Fruit fly (Drosophila melanogaster) Kc167 (cell line): ENCODE results near the gene Acp63F.

ENCODE experiments used
- Myc ChIP-seq: fragments of >200 bp; optimal IDR thresholded peaks from 2 replicates; lab custom pipeline; 2017; ENCODE audit warnings: missing external identifiers
- Sin3A ChIP-seq: fragments of >200 bp; optimal IDR thresholded peaks from 2 replicates; lab custom pipeline; 2018; ENCODE audit warnings: missing external identifiers
- h ChIP-seq: fragments of >200 bp; optimal IDR thresholded peaks from 3 replicates; lab custom pipeline; 2018; ENCODE audit warnings: missing external identifiers
- insv ChIP-seq: fragments of >200 bp; optimal IDR thresholded peaks from 3 replicates; lab custom pipeline; 2018; ENCODE audit warnings: missing external identifiers
- psq ChIP-seq: fragments of >200 bp; optimal IDR thresholded peaks from 2 replicates; lab custom pipeline; 2017; ENCODE audit warnings: missing external identifiers
- ttk ChIP-seq: sonication (Bioruptor generic); optimal IDR thresholded peaks from 2 replicates; lab custom pipeline; 2017; ENCODE audit warnings: missing external identifiers

Acp63F gene

dm6 chr3L:3816254-3816653, at the start of gene Acp63F:
Acp63F (minus strand) TSS chr3L:3816354.
- TF ChIP-seq h (lab: Kevin White, UChicago) (no peak), Myc (lab: Kevin White, UChicago) (no peak), Sin3A (no peak), psq (lab: Kevin White, UChicago) (no peak), insv (lab: Kevin White, UChicago) (no peak), ttk (lab: Kevin White, UChicago) (no peak)

- TF ChIP-seq Myc (lab: Kevin White, UChicago) = no peak
- no peak for TF ChIP-seq h (lab: Kevin White, UChicago)
- no peak for TF ChIP-seq Sin3A
- no peak for TF ChIP-seq psq (lab: Kevin White, UChicago)
- no peak for TF ChIP-seq ttk (lab: Kevin White, UChicago)
Observed at dm6 chr3L:3865290-3865891, 49.2 kb upstream of the Acp63F start.

- TF ChIP-seq psq (lab: Kevin White, UChicago) (no peak), h (lab: Kevin White, UChicago) (no peak), Sin3A (no peak), insv (lab: Kevin White, UChicago) (no peak), Myc (lab: Kevin White, UChicago) (no peak), ttk (lab: Kevin White, UChicago) (no peak)
Observed at dm6 chr3L:3863462-3863861, 47.3 kb upstream of the Acp63F start.

dm6 chr3L:3862504-3863380, 46.6 kb upstream of the Acp63F start:
- TF ChIP-seq insv (lab: Kevin White, UChicago) (no peak), ttk (lab: Kevin White, UChicago) (no peak), psq (lab: Kevin White, UChicago) (no peak), h (lab: Kevin White, UChicago) (no peak), Sin3A (no peak), Myc (lab: Kevin White, UChicago) (no peak)

- TF ChIP-seq Sin3A = no peak
- no peak for TF ChIP-seq ttk (lab: Kevin White, UChicago)
- no peak for TF ChIP-seq insv (lab: Kevin White, UChicago)
- TF ChIP-seq h (lab: Kevin White, UChicago) = no peak
- TF ChIP-seq psq (lab: Kevin White, UChicago) = no peak
- no peak for TF ChIP-seq Myc (lab: Kevin White, UChicago)
Observed at dm6 chr3L:3856004-3856403, 39.9 kb upstream of the Acp63F start.

- TF ChIP-seq h (lab: Kevin White, UChicago) = no peak
- no peak for TF ChIP-seq psq (lab: Kevin White, UChicago)
- no peak for TF ChIP-seq ttk (lab: Kevin White, UChicago)
- no peak for TF ChIP-seq Sin3A
- no peak for TF ChIP-seq insv (lab: Kevin White, UChicago)
- TF ChIP-seq Myc (lab: Kevin White, UChicago) = no peak
Observed at dm6 chr3L:3855194-3855980, 39.2 kb upstream of the Acp63F start.

- TF ChIP-seq Sin3A = no peak
- no peak for TF ChIP-seq Myc (lab: Kevin White, UChicago)
- TF ChIP-seq insv (lab: Kevin White, UChicago) = no peak
- no peak for TF ChIP-seq ttk (lab: Kevin White, UChicago)
- no peak for TF ChIP-seq h (lab: Kevin White, UChicago)
- TF ChIP-seq psq (lab: Kevin White, UChicago) = no peak
Observed at dm6 chr3L:3852842-3853241, 36.7 kb upstream of the Acp63F start.

- TF ChIP-seq h (lab: Kevin White, UChicago) (no peak), Myc (lab: Kevin White, UChicago) (no peak), insv (lab: Kevin White, UChicago) (no peak), Sin3A (no peak), ttk (lab: Kevin White, UChicago) (no peak), psq (lab: Kevin White, UChicago) (no peak)
Observed at dm6 chr3L:3851847-3852246, 35.7 kb upstream of the Acp63F start.

- TF ChIP-seq Myc (lab: Kevin White, UChicago) (no peak), Sin3A (no peak), insv (lab: Kevin White, UChicago) (no peak)
Observed at dm6 chr3L:3851048-3851447, 34.9 kb upstream of the Acp63F start.

dm6 chr3L:3850477-3850876, 34.3 kb upstream of the Acp63F start:
- no peak for TF ChIP-seq ttk (lab: Kevin White, UChicago)
- TF ChIP-seq Sin3A = no peak
- TF ChIP-seq insv (lab: Kevin White, UChicago) = no peak
- TF ChIP-seq Myc (lab: Kevin White, UChicago) = no peak
- TF ChIP-seq h (lab: Kevin White, UChicago) = no peak
- TF ChIP-seq psq (lab: Kevin White, UChicago) = no peak

- TF ChIP-seq insv (lab: Kevin White, UChicago) (no peak), ttk (lab: Kevin White, UChicago) (no peak), psq (lab: Kevin White, UChicago) (no peak), Sin3A (no peak), Myc (lab: Kevin White, UChicago) (no peak), h (lab: Kevin White, UChicago) (no peak)
Observed at dm6 chr3L:3849763-3850162, 33.6 kb upstream of the Acp63F start.
